Worm (Caenorhabditis elegans) whole organism, L3 larva: ENCODE measurements around the gene lhfp-4.
A peak's percentile ranks its signal among the peaks of the same experiment; 100 is the strongest.

ENCODE experiments used
- R02D3.7 ChIP-seq: fragments of 150-350 bp; optimal IDR thresholded peaks from 2 replicates; lab custom pipeline; 2014; ENCODE audit warnings: missing biosample characterization, missing genetic modification characterization
- aly-2 ChIP-seq: fragments of 150-350 bp; optimal IDR thresholded peaks from 2 replicates; lab custom pipeline; 2014; ENCODE audit warnings: missing biosample characterization, missing genetic modification characterization
- ceh-28 ChIP-seq: fragments of 150-350 bp; optimal IDR thresholded peaks from 2 replicates; lab custom pipeline; 2014; ENCODE audit warnings: missing biosample characterization, missing genetic modification reagents, missing genetic modification characterization
- ceh-82 ChIP-seq: fragments of 150-350 bp; optimal IDR thresholded peaks from 2 replicates; lab custom pipeline; 2014; ENCODE audit warnings: missing biosample characterization, missing genetic modification characterization
- egl-5 ChIP-seq: fragments of 150-350 bp; optimal IDR thresholded peaks from 2 replicates; lab custom pipeline; 2017; ENCODE audit warnings: missing biosample characterization, missing genetic modification reagents, missing genetic modification characterization, inconsistent platforms
- elt-1 ChIP-seq: fragments of 150-350 bp; optimal IDR thresholded peaks from 2 replicates; lab custom pipeline; 2014; ENCODE audit warnings: missing biosample characterization, missing genetic modification characterization
- elt-2 ChIP-seq: sonication (generic microtip); optimal IDR thresholded peaks from 2 replicates; lab custom pipeline; 2016; ENCODE audit warnings: missing genetic modification reagents, mild to moderate bottlenecking, missing genetic modification characterization, missing compliant biosample characterization
- elt-3 ChIP-seq, 3 experiments: fragments of 150-350 bp in 1 of 3; sonication (generic microtip) in 2 of 3; optimal IDR thresholded peaks; 2 replicates in 2 of 3; 4 replicates in 1 of 3; lab custom pipeline; 2014 to 2017; ENCODE audit warnings: missing biosample characterization in 3 of 3, missing genetic modification characterization in 3 of 3
- fkh-10 ChIP-seq: sonication (generic microtip); optimal IDR thresholded peaks from 2 replicates; lab custom pipeline; 2017; ENCODE audit warnings: missing biosample characterization, missing genetic modification reagents, missing genetic modification characterization
- fkh-2 ChIP-seq: fragments of 150-350 bp; optimal IDR thresholded peaks from 2 replicates; lab custom pipeline; 2014; ENCODE audit warnings: missing biosample characterization, missing genetic modification reagents, missing genetic modification characterization
- hmg-11 ChIP-seq: sonication (generic microtip); optimal IDR thresholded peaks from 2 replicates; lab custom pipeline; 2016; ENCODE audit warnings: missing genetic modification characterization, missing compliant biosample characterization
- jun-1 ChIP-seq: fragments of 150-350 bp; optimal IDR thresholded peaks from 2 replicates; lab custom pipeline; 2014; ENCODE audit warnings: missing biosample characterization, missing genetic modification reagents, missing genetic modification characterization
- lin-15B ChIP-seq: fragments of 150-350 bp; optimal IDR thresholded peaks from 2 replicates; lab custom pipeline; 2014; ENCODE audit warnings: missing biosample characterization, missing genetic modification characterization
- lsy-12 ChIP-seq: sonication (generic microtip); optimal IDR thresholded peaks from 2 replicates; lab custom pipeline; 2016; ENCODE audit warnings: mild to moderate bottlenecking, missing genetic modification characterization, missing compliant biosample characterization
- mdl-1 ChIP-seq: fragments of 150-350 bp; optimal IDR thresholded peaks from 2 replicates; lab custom pipeline; 2014; ENCODE audit warnings: missing biosample characterization, missing genetic modification characterization
- nfya-1 ChIP-seq: sonication (generic microtip); optimal IDR thresholded peaks from 2 replicates; lab custom pipeline; 2017; ENCODE audit warnings: missing genetic modification characterization, mild to moderate bottlenecking, missing compliant biosample characterization, antibody characterized with exemption, moderate library complexity; ENCODE audit not compliant: insufficient read depth
- nhr-12 ChIP-seq: fragments of 150-350 bp; optimal IDR thresholded peaks from 2 replicates; lab custom pipeline; 2014; ENCODE audit warnings: missing biosample characterization, missing genetic modification characterization
- nhr-237 ChIP-seq: fragments of 150-350 bp; optimal IDR thresholded peaks from 2 replicates; lab custom pipeline; 2014; ENCODE audit warnings: missing biosample characterization, missing genetic modification characterization
- nhr-28 ChIP-seq: fragments of 150-350 bp; optimal IDR thresholded peaks from 2 replicates; lab custom pipeline; 2014; ENCODE audit warnings: missing biosample characterization, missing genetic modification characterization
- nhr-43 ChIP-seq: sonication (generic microtip); optimal IDR thresholded peaks from 2 replicates; lab custom pipeline; 2016; ENCODE audit warnings: mild to moderate bottlenecking, missing genetic modification characterization, missing compliant biosample characterization; ENCODE audit not compliant: poor library complexity, severe bottlenecking
- nhr-67 ChIP-seq: fragments of 150-350 bp; optimal IDR thresholded peaks from 2 replicates; lab custom pipeline; 2014; ENCODE audit warnings: missing biosample characterization, missing genetic modification characterization
- nhr-76 ChIP-seq: fragments of 150-350 bp; sonication (generic microtip); optimal IDR thresholded peaks from 5 replicates; lab custom pipeline; 2014; ENCODE audit warnings: missing biosample characterization, missing genetic modification characterization
- pha-4 ChIP-seq: fragments of 150-350 bp; optimal IDR thresholded peaks from 2 replicates; lab custom pipeline; 2014; ENCODE audit warnings: missing biosample characterization, missing genetic modification reagents, missing genetic modification characterization
- pqm-1 ChIP-seq: fragments of 150-350 bp; optimal IDR thresholded peaks from 2 replicates; lab custom pipeline; 2017; ENCODE audit warnings: missing biosample characterization, missing genetic modification characterization, inconsistent platforms
- sea-2 ChIP-seq: fragments of 150-350 bp; sonication (generic microtip); optimal IDR thresholded peaks from 4 replicates; lab custom pipeline; 2014; ENCODE audit warnings: missing biosample characterization, missing genetic modification reagents, missing genetic modification characterization
- skn-1 ChIP-seq: fragments of 150-350 bp; optimal IDR thresholded peaks from 2 replicates; lab custom pipeline; 2014; ENCODE audit warnings: missing biosample characterization, missing genetic modification characterization
- tbx-2 ChIP-seq: sonication (generic microtip); optimal IDR thresholded peaks from 2 replicates; lab custom pipeline; 2016; ENCODE audit warnings: mild to moderate bottlenecking, missing genetic modification characterization, missing compliant biosample characterization
- unc-39 ChIP-seq: sonication (generic microtip); optimal IDR thresholded peaks from 4 replicates; lab custom pipeline; 2017; ENCODE audit warnings: missing biosample characterization, missing genetic modification characterization
- ztf-11 ChIP-seq: fragments of 150-350 bp; optimal IDR thresholded peaks from 2 replicates; lab custom pipeline; 2014; ENCODE audit warnings: missing biosample characterization, missing genetic modification characterization
- ztf-4 ChIP-seq: fragments of 150-350 bp; optimal IDR thresholded peaks from 2 replicates; lab custom pipeline; 2014; ENCODE audit warnings: missing biosample characterization, missing genetic modification characterization

Gene lhfp-4

ce11 chrIV:17275281-17275680 lies at the start of gene lhfp-4:
lhfp-4 (plus strand) TSS chrIV:17275581.
- TF ChIP-seq aly-2 (tag; lab: Kevin White, UChicago) (no peak), nhr-12 (tag; lab: Kevin White, UChicago) (no peak), pqm-1 (tag; lab: Kevin White, UChicago) (no peak), nhr-28 (tag; lab: Kevin White, UChicago) (no peak), skn-1 (tag; lab: Kevin White, UChicago) (no peak), elt-2 (no peak)

- TF ChIP-seq nhr-76 (no peak), nhr-43 (tag; lab: Kevin White, UChicago) (no peak), tbx-2 (tag; lab: Kevin White, UChicago) (no peak), R02D3.7 (no peak), elt-3 (tag; optimal IDR thresholded peaks at IDR 0.05; lab: Kevin White, UChicago) (no peak), lsy-12 (tag; lab: Kevin White, UChicago) (no peak), elt-1 (no peak), mdl-1 (no peak), hmg-11 (no peak)
Measured at ce11 chrIV:17230958-17231357, 44.4 kb upstream of the lhfp-4 start, which contains the start of gene npr-32. npr-32 (minus strand) TSS chrIV:17231058.

- no peak for TF ChIP-seq sea-2 (GFP tag; lab: Kevin White, UChicago)
- TF ChIP-seq nhr-237 (tag; lab: Kevin White, UChicago): no peak
- TF ChIP-seq fkh-2: no peak
- no peak for TF ChIP-seq pha-4 (tag; lab: Kevin White, UChicago)
- no peak for TF ChIP-seq nfya-1 (tag; lab: Kevin White, UChicago)
- no peak for TF ChIP-seq ztf-4
- TF ChIP-seq egl-5 (tag; lab: Kevin White, UChicago): no peak
- TF ChIP-seq nhr-67 (tag; lab: Kevin White, UChicago): no peak
- no peak for TF ChIP-seq ceh-28
Measured at ce11 chrIV:17232899-17233298, 42.5 kb upstream of the lhfp-4 start.

- TF ChIP-seq fkh-2 (no peak), fkh-10 (GFP tag; lab: Kevin White, UChicago) (peak; percentile 87)
Measured at ce11 chrIV:17233494-17233893, 41.9 kb upstream of the lhfp-4 start.

ce11 chrIV:17237029-17237428 lies 38.4 kb upstream of the lhfp-4 start:
- TF ChIP-seq lin-15B (no peak), fkh-10 (GFP tag; lab: Kevin White, UChicago) (peak; percentile 41)

- TF ChIP-seq ceh-82 (tag; lab: Kevin White, UChicago): no peak
- no peak for TF ChIP-seq nhr-76
- no peak for TF ChIP-seq nhr-67 (tag; lab: Kevin White, UChicago)
- peak; percentile 61 for TF ChIP-seq fkh-10 (GFP tag; lab: Kevin White, UChicago)
Measured at ce11 chrIV:17238951-17239350, 36.4 kb upstream of the lhfp-4 start.

- TF ChIP-seq pha-4 (tag; lab: Kevin White, UChicago) (peak; percentile 36), skn-1 (tag; lab: Kevin White, UChicago) (peak; percentile 22), jun-1 (tag; lab: Kevin White, UChicago) (peak; percentile 94), ztf-4 (no peak), ztf-11 (no peak), elt-2 (peak; percentile 99), unc-39 (tag; lab: Kevin White, UChicago) (no peak), pqm-1 (tag; lab: Kevin White, UChicago) (peak; percentile 99), ceh-28 (no peak)
Measured at ce11 chrIV:17245200-17245599, 30.2 kb upstream of the lhfp-4 start, which contains the start of gene ZK550.2. ZK550.2 (plus strand) TSS chrIV:17245584.
